Worm (Caenorhabditis elegans) whole organism, late embryonic: ENCODE data around the gene aff-1.
A peak's percentile ranks its signal among the peaks of the same experiment; 100 is the strongest.

Experiments used
- C08G9.2 ChIP-seq: sonication (generic microtip); optimal IDR thresholded peaks from 2 replicates; lab custom pipeline; 2016; ENCODE audit warnings: mild to moderate bottlenecking, missing genetic modification characterization, moderate library complexity, missing compliant biosample characterization
- C38D4.7 ChIP-seq: fragments of 200-800 bp; sonication (Bioruptor generic); optimal IDR thresholded peaks from 2 replicates; lab custom pipeline; 2018; ENCODE audit warnings: mild to moderate bottlenecking, missing genetic modification characterization, moderate library complexity, missing compliant biosample characterization
- F13H6.1 ChIP-seq: sonication (generic microtip); optimal IDR thresholded peaks from 2 replicates; lab custom pipeline; 2016; ENCODE audit warnings: missing genetic modification characterization, missing compliant biosample characterization
- K02D7.2 ChIP-seq: sonication (generic microtip); optimal IDR thresholded peaks from 2 replicates; lab custom pipeline; 2017; ENCODE audit warnings: mild to moderate bottlenecking, missing genetic modification characterization, missing compliant biosample characterization
- K09A11.1 ChIP-seq: sonication (generic microtip); optimal IDR thresholded peaks from 2 replicates; lab custom pipeline; 2017; ENCODE audit warnings: antibody characterized with exemption, mild to moderate bottlenecking, missing genetic modification characterization, missing compliant biosample characterization; ENCODE audit not compliant: insufficient read depth
- T23F11.4 ChIP-seq: fragments of 200-800 bp; sonication (Bioruptor generic); optimal IDR thresholded peaks from 2 replicates; lab custom pipeline; 2018; ENCODE audit warnings: mild to moderate bottlenecking, missing genetic modification characterization, missing compliant biosample characterization
- Y22D7AL.16 ChIP-seq: sonication (generic microtip); optimal IDR thresholded peaks from 2 replicates; lab custom pipeline; 2016; ENCODE audit warnings: missing genetic modification characterization, missing compliant biosample characterization
- ceh-18 ChIP-seq: sonication (generic microtip); optimal IDR thresholded peaks from 2 replicates; lab custom pipeline; 2016; ENCODE audit warnings: missing genetic modification characterization, missing compliant biosample characterization
- ceh-19 ChIP-seq: fragments of 200-800 bp; sonication (Bioruptor generic); optimal IDR thresholded peaks from 2 replicates; lab custom pipeline; 2018; ENCODE audit warnings: mild to moderate bottlenecking, missing genetic modification characterization, missing compliant biosample characterization
- ceh-22 ChIP-seq: sonication (generic microtip); optimal IDR thresholded peaks from 2 replicates; lab custom pipeline; 2017; ENCODE audit warnings: missing biosample characterization, missing genetic modification characterization
- ceh-24 ChIP-seq: sonication (generic microtip); optimal IDR thresholded peaks from 2 replicates; lab custom pipeline; 2016; ENCODE audit warnings: mild to moderate bottlenecking, missing genetic modification characterization, missing compliant biosample characterization
- ceh-31 ChIP-seq: sonication (generic microtip); optimal IDR thresholded peaks from 2 replicates; lab custom pipeline; 2016; ENCODE audit warnings: missing genetic modification characterization, missing compliant biosample characterization
- ceh-34 ChIP-seq: sonication (generic microtip); optimal IDR thresholded peaks from 2 replicates; lab custom pipeline; 2016; ENCODE audit warnings: mild to moderate bottlenecking, missing genetic modification characterization, missing compliant biosample characterization
- ceh-45 ChIP-seq: fragments of 200-800 bp; sonication (Bioruptor generic); IDR thresholded peaks from 2 replicates; pipeline ENCODE4 v1.3.6; 2022; ENCODE audit warnings: missing genetic modification reagents, missing genetic modification characterization, missing compliant biosample characterization
- ceh-48 ChIP-seq: sonication (generic microtip); optimal IDR thresholded peaks from 2 replicates; lab custom pipeline; 2016; ENCODE audit warnings: missing genetic modification characterization, inconsistent platforms, missing compliant biosample characterization
- ceh-6 ChIP-seq: fragments of 200-800 bp; sonication (Bioruptor generic); optimal IDR thresholded peaks from 2 replicates; lab custom pipeline; 2018; ENCODE audit warnings: mild to moderate bottlenecking, missing genetic modification characterization, missing compliant biosample characterization
- ceh-9 ChIP-seq: sonication (generic microtip); optimal IDR thresholded peaks from 2 replicates; lab custom pipeline; 2016; ENCODE audit warnings: mild to moderate bottlenecking, missing genetic modification characterization, inconsistent platforms, missing compliant biosample characterization
- che-1 ChIP-seq: sonication (generic microtip); optimal IDR thresholded peaks from 2 replicates; lab custom pipeline; 2016; ENCODE audit warnings: mild to moderate bottlenecking, missing genetic modification characterization, missing compliant biosample characterization
- dmd-4 ChIP-seq: sonication (generic microtip); optimal IDR thresholded peaks from 2 replicates; lab custom pipeline; 2016; ENCODE audit warnings: borderline replicate concordance, missing genetic modification characterization, missing compliant biosample characterization
- elt-2 ChIP-seq: sonication (generic microtip); optimal IDR thresholded peaks from 2 replicates; lab custom pipeline; 2016; ENCODE audit warnings: missing genetic modification reagents, missing genetic modification characterization, missing compliant biosample characterization
- eyg-1 ChIP-seq: sonication (generic microtip); optimal IDR thresholded peaks from 2 replicates; lab custom pipeline; 2016; ENCODE audit warnings: missing genotype, missing genetic modification characterization, missing compliant biosample characterization
- fax-1 ChIP-seq: sonication (generic microtip); optimal IDR thresholded peaks from 2 replicates; lab custom pipeline; 2016; ENCODE audit warnings: missing genotype, missing genetic modification characterization, missing compliant biosample characterization
- fkh-10 ChIP-seq: fragments of 150-350 bp; optimal IDR thresholded peaks from 2 replicates; lab custom pipeline; 2014; ENCODE audit warnings: missing biosample characterization, missing genetic modification reagents, missing genetic modification characterization
- hlh-13 ChIP-seq: fragments of 200-800 bp; sonication (Bioruptor generic); optimal IDR thresholded peaks from 2 replicates; lab custom pipeline; 2018; ENCODE audit warnings: mild to moderate bottlenecking, missing genetic modification characterization, missing compliant biosample characterization
- hlh-15 ChIP-seq: sonication (generic microtip); optimal IDR thresholded peaks from 2 replicates; lab custom pipeline; 2016; ENCODE audit warnings: missing genetic modification characterization, missing compliant biosample characterization
- hlh-6 ChIP-seq: sonication (generic microtip); optimal IDR thresholded peaks from 2 replicates; lab custom pipeline; 2016; ENCODE audit warnings: missing genotype, missing genetic modification characterization, missing compliant biosample characterization
- hlh-8 ChIP-seq: sonication (generic microtip); optimal IDR thresholded peaks from 2 replicates; lab custom pipeline; 2016; ENCODE audit warnings: missing genotype, missing genetic modification characterization, missing compliant biosample characterization
- lim-6 ChIP-seq: sonication (generic microtip); optimal IDR thresholded peaks from 2 replicates; lab custom pipeline; 2016; ENCODE audit warnings: missing genetic modification characterization, missing compliant biosample characterization
- lin-11 ChIP-seq: fragments of 200-800 bp; sonication (Bioruptor generic); optimal IDR thresholded peaks from 2 replicates; lab custom pipeline; 2018; ENCODE audit warnings: mild to moderate bottlenecking, missing genetic modification characterization, missing compliant biosample characterization
- madf-2 ChIP-seq: sonication (generic microtip); optimal IDR thresholded peaks from 2 replicates; lab custom pipeline; 2017; ENCODE audit warnings: missing genetic modification characterization, missing compliant biosample characterization
- mec-3 ChIP-seq: sonication (generic microtip); optimal IDR thresholded peaks from 2 replicates; lab custom pipeline; 2016; ENCODE audit warnings: borderline replicate concordance, missing genetic modification characterization, missing compliant biosample characterization
- nhr-11 ChIP-seq: fragments of 150-350 bp; optimal IDR thresholded peaks from 2 replicates; lab custom pipeline; 2014; ENCODE audit warnings: missing biosample characterization, missing genetic modification characterization
- nhr-232 ChIP-seq: sonication (generic microtip); optimal IDR thresholded peaks from 2 replicates; lab custom pipeline; 2016; ENCODE audit warnings: missing genetic modification characterization, missing compliant biosample characterization
- odd-2 ChIP-seq: sonication (generic microtip); optimal IDR thresholded peaks from 2 replicates; lab custom pipeline; 2017; ENCODE audit warnings: antibody characterized with exemption, mild to moderate bottlenecking, missing genetic modification characterization, missing compliant biosample characterization
- pag-3 ChIP-seq: sonication (generic microtip); optimal IDR thresholded peaks from 2 replicates; lab custom pipeline; 2016; ENCODE audit warnings: missing compliant biosample characterization, missing genetic modification characterization, borderline replicate concordance
- pax-1 ChIP-seq: fragments of 150-350 bp; optimal IDR thresholded peaks from 2 replicates; lab custom pipeline; 2014; ENCODE audit warnings: missing biosample characterization, missing genetic modification characterization
- pha-2 ChIP-seq: sonication (generic microtip); optimal IDR thresholded peaks from 2 replicates; lab custom pipeline; 2017; ENCODE audit warnings: mild to moderate bottlenecking, missing genetic modification characterization, missing compliant biosample characterization
- pha-4 ChIP-seq: fragments of 150-350 bp; optimal IDR thresholded peaks from 2 replicates; lab custom pipeline; 2018; ENCODE audit warnings: missing biosample characterization, missing genetic modification reagents, missing genetic modification characterization
- pqm-1 ChIP-seq: sonication (generic microtip); optimal IDR thresholded peaks from 2 replicates; lab custom pipeline; 2016; ENCODE audit warnings: missing genetic modification characterization, missing compliant biosample characterization
- pros-1 ChIP-seq: fragments of 150-350 bp; optimal IDR thresholded peaks from 2 replicates; lab custom pipeline; 2014; ENCODE audit warnings: missing biosample characterization, missing genetic modification reagents, missing genetic modification characterization
- rnt-1 ChIP-seq: sonication (generic microtip); optimal IDR thresholded peaks from 2 replicates; lab custom pipeline; 2016; ENCODE audit warnings: missing genetic modification characterization, missing compliant biosample characterization
- sdc-2 ChIP-seq: sonication (generic microtip); optimal IDR thresholded peaks from 2 replicates; lab custom pipeline; 2016; ENCODE audit warnings: missing genotype, missing genetic modification characterization, missing compliant biosample characterization
- sox-2 ChIP-seq: fragments of 200-800 bp; sonication (Bioruptor generic); IDR thresholded peaks from 2 replicates; pipeline ENCODE4 v1.3.6; 2022; ENCODE audit warnings: missing genetic modification reagents, missing genetic modification characterization, missing compliant biosample characterization
- sox-4 ChIP-seq: sonication (generic microtip); optimal IDR thresholded peaks from 2 replicates; lab custom pipeline; 2017; ENCODE audit warnings: mild to moderate bottlenecking, missing genetic modification characterization, inconsistent platforms, missing compliant biosample characterization
- syd-9 ChIP-seq: sonication (generic microtip); optimal IDR thresholded peaks from 2 replicates; lab custom pipeline; 2016; ENCODE audit warnings: mild to moderate bottlenecking, missing genetic modification characterization, moderate library complexity, missing compliant biosample characterization
- ttx-3 ChIP-seq: sonication (generic microtip); optimal IDR thresholded peaks from 2 replicates; lab custom pipeline; 2016; ENCODE audit warnings: missing genetic modification reagents, missing genetic modification characterization, missing compliant biosample characterization
- unc-3 ChIP-seq, 2 experiments: fragments of 200-800 bp in 1 of 2; sonication (Bioruptor generic) in 1 of 2; sonication (generic microtip) in 1 of 2; conservative IDR thresholded peaks in 1 of 2; optimal IDR thresholded peaks in 1 of 2; 2 replicates each; pipeline versions ENCODE4 v1.3.6 to Lab custom; 2016 to 2022; ENCODE audit warnings: missing compliant biosample characterization in 2 of 2, missing genetic modification characterization in 2 of 2, missing genetic modification reagents in 1 of 2
- unc-42 ChIP-seq: sonication (generic microtip); optimal IDR thresholded peaks from 2 replicates; lab custom pipeline; 2016; ENCODE audit warnings: missing genotype, missing genetic modification characterization, missing compliant biosample characterization
- unc-55 ChIP-seq: sonication (generic microtip); optimal IDR thresholded peaks from 2 replicates; lab custom pipeline; 2017; ENCODE audit warnings: missing biosample characterization, missing genetic modification reagents, missing genetic modification characterization
- unc-86 ChIP-seq: sonication (generic microtip); optimal IDR thresholded peaks from 2 replicates; lab custom pipeline; 2016; ENCODE audit warnings: missing genetic modification characterization, missing compliant biosample characterization
- zip-5 ChIP-seq: sonication (generic microtip); optimal IDR thresholded peaks from 2 replicates; lab custom pipeline; 2016; ENCODE audit warnings: missing genetic modification characterization, missing compliant biosample characterization

aff-1 gene

ce11 chrII:6863652-6864051 is at the start of gene aff-1:
Gene aff-1, minus strand, starts transcription at chrII:6863752.
- TF ChIP-seq sox-4 (no peak), dmd-4 (no peak), elt-2 (tag; lab: Kevin White, UChicago) (no peak)

- TF ChIP-seq Y22D7AL.16 (tag; lab: Kevin White, UChicago) (no peak), sox-2 (GFP tag; lab: Robert Waterston, UW) (0 out of 2 replicates have a peak, but pooled peaks have one; percentile 16), sdc-2 (tag; lab: Kevin White, UChicago) (no peak), C08G9.2 (peak; percentile 96), syd-9 (tag; lab: Kevin White, UChicago) (peak; percentile 56), K02D7.2 (tag; lab: Kevin White, UChicago) (no peak), unc-3 (GFP tag; conservative IDR thresholded peaks at IDR 0.05; lab: Robert Waterston, UW) (peak; percentile 61), unc-3 (tag; optimal IDR thresholded peaks at IDR 0.05; lab: Kevin White, UChicago) (peak; percentile 21), ceh-6 (GFP tag; lab: Kevin White, UChicago) (peak; percentile 16), unc-86 (tag; lab: Kevin White, UChicago) (peak; percentile 42), ceh-9 (no peak), pha-4 (no peak), ceh-48 (tag; lab: Kevin White, UChicago) (no peak), ceh-24 (tag; lab: Kevin White, UChicago) (no peak), hlh-15 (tag; lab: Kevin White, UChicago) (no peak), ceh-22 (tag; lab: Kevin White, UChicago) (no peak), nhr-11 (tag; lab: Kevin White, UChicago) (no peak), fax-1 (peak; percentile 69), eyg-1 (tag; lab: Kevin White, UChicago) (peak; percentile 65), ceh-34 (peak; percentile 47), lim-6 (tag; lab: Kevin White, UChicago) (peak; percentile 66), mec-3 (tag; lab: Kevin White, UChicago) (peak; percentile 67), hlh-13 (GFP tag; lab: Kevin White, UChicago) (peak; percentile 44), ttx-3 (tag; lab: Kevin White, UChicago) (peak; percentile 49), unc-55 (no peak), rnt-1 (peak; percentile 80), nhr-232 (tag; lab: Kevin White, UChicago) (no peak), che-1 (tag; lab: Kevin White, UChicago) (no peak), F13H6.1 (tag; lab: Kevin White, UChicago) (peak; percentile 29), ceh-45 (no peak), pha-2 (tag; lab: Kevin White, UChicago) (no peak), hlh-8 (tag; lab: Kevin White, UChicago) (peak; percentile 91), odd-2 (tag; lab: Kevin White, UChicago) (no peak), ceh-31 (peak; percentile 95), sox-4 (no peak), fkh-10 (no peak), hlh-6 (tag; lab: Kevin White, UChicago) (no peak), unc-42 (tag; lab: Kevin White, UChicago) (peak; percentile 59), pag-3 (tag; lab: Kevin White, UChicago) (no peak), ceh-18 (tag; lab: Kevin White, UChicago) (peak; percentile 22), T23F11.4 (no peak), pros-1 (no peak), lin-11 (tag; lab: Kevin White, UChicago) (no peak), pqm-1 (tag; lab: Kevin White, UChicago) (peak; percentile 12), C38D4.7 (GFP tag; lab: Kevin White, UChicago) (no peak), pax-1 (tag; lab: Kevin White, UChicago) (no peak), madf-2 (tag; lab: Kevin White, UChicago) (peak; percentile 43), ceh-19 (peak; percentile 5), K09A11.1 (tag; lab: Kevin White, UChicago) (no peak), zip-5 (tag; lab: Kevin White, UChicago) (peak; percentile 84)
Measured at ce11 chrII:6913309-6913708, 49.8 kb upstream of the aff-1 start, which contains the start of gene cyn-10. Gene cyn-10, minus strand, starts transcription at chrII:6913365.
